Worm (Caenorhabditis elegans): ENCODE results near the gene dcn-1.

dcn-1 gene

DNA sequence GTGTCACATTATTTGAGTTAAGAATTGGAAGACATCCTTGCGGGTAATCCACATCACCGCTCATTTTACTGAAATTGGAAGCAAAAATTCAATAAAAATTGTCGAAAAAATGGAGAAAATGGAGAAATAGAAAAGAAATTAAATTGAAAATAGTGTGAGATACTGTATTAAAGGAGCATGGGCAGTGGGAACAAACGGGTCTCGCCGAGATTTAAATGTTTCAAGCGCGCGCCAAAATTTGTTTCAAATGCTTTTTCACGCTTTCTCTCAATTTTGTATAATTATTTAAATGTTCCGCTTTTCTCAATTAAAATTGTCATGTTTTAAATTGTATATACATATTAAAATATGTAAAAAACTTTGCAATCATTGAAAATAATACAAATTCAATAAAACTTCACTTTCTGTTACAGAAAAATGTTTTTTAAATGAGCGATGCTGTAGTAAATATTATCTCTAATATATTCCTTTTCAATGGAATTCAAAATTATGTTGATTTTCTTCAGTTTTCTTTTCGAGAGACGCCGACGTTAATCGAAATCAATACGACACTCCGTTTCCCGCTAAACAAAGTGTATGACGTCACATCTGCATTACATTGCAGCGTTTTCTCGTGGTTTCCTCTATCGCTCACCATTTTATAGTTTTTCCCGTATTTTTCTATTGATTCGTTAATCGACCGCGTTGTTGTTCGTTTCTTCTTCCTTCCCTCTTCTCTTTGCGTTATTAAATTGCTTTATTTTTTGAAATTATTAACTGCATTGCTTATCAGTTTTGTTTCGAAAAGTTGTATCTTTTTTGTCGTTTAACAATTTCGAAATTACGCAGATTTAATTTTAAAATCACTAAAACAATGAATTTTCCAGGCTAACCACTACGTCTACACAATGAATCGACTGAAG, at the start of gene dcn-1, which contains the start of gene evl-14 (continued):
- TF ChIP-seq hlh-12 (tag; optimal IDR thresholded peaks at IDR 0.05) (no peak), atf-7 (tag; optimal IDR thresholded peaks at IDR 0.05) (peak; percentile 79), ekl-4 (GFP tag; IDR thresholded peaks at IDR 0.05) (no peak), F57A8.1 (GFP tag; optimal IDR thresholded peaks at IDR 0.05) (no peak), F33H1.4 (GFP tag; IDR thresholded peaks at IDR 0.05) (peak; percentile 94), hmg-1.2 (GFP tag; IDR thresholded peaks at IDR 0.05) (peak; percentile 47; the same call in 1 of the 2 replicates), hsf-1 (GFP tag; IDR thresholded peaks at IDR 0.05) (no peak), xnd-1 (tag; optimal IDR thresholded peaks at IDR 0.05) (peak; percentile 80), let-607 (tag; optimal IDR thresholded peaks at IDR 0.05) (peak in 1 of 2 experiments; percentile 20), unc-130 (GFP tag; optimal IDR thresholded peaks at IDR 0.05) (no peak), tbp1 (GFP tag; optimal IDR thresholded peaks at IDR 0.05) (no peak), chd-7 (tag; optimal IDR thresholded peaks at IDR 0.05) (no peak), F22D6.2 (tag; optimal IDR thresholded peaks at IDR 0.05) (no peak), dpl-1 (GFP tag; optimal IDR thresholded peaks at IDR 0.05) (peak; percentile 82), Y53F4B.3 (GFP tag; IDR thresholded peaks at IDR 0.05) (no peak), ceh-91 (GFP tag; IDR thresholded peaks at IDR 0.05) (peak; percentile 84), F10E7.11 (tag; optimal IDR thresholded peaks at IDR 0.05) (no peak), tlf-1 (GFP tag; optimal IDR thresholded peaks at IDR 0.05) (no peak), ceh-27 (GFP tag; optimal IDR thresholded peaks at IDR 0.05) (no peak), ceh-100 (GFP tag; IDR thresholded peaks at IDR 0.05) (no peak), B0019.2 (GFP tag; conservative IDR thresholded peaks at IDR 0.05) (no peak), repo-1 (tag; optimal IDR thresholded peaks at IDR 0.05) (no peak), madf-6 (GFP tag; IDR thresholded peaks at IDR 0.05) (peak; percentile 96), F52B5.7 (tag; optimal IDR thresholded peaks at IDR 0.05) (no peak), snpc-1.3 (tag; optimal IDR thresholded peaks at IDR 0.05; ENCODE audit: insufficient read depth) (peak; percentile 47)

DNA sequence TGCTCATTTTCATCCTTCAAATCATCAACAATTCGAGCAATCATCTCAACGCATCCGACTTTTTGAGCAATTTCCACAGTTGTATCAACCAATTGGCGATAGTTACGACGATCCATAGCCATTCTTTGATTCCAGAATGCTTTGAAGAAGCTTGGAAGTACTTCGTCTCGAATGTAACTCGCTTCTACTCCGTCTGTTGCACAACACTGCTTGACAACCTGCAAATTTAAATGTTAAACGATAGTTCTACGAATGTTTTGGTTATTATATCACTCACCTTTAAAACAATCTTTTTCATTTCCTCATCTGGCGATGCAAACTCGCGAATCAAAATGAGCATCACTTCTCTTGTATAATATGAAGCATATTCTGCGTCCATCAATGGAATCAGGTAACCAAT, 47.8 kb upstream of the dcn-1 start:
- no peak for TF ChIP-seq F55B11.4 (tag; optimal IDR thresholded peaks at IDR 0.05; ENCODE audit: borderline replicate concordance, insufficient read depth)
- TF ChIP-seq F57A8.1 (GFP tag; optimal IDR thresholded peaks at IDR 0.05), result no peak
- TF ChIP-seq ztf-6 (GFP tag; IDR thresholded peaks at IDR 0.05), result no peak

DNA sequence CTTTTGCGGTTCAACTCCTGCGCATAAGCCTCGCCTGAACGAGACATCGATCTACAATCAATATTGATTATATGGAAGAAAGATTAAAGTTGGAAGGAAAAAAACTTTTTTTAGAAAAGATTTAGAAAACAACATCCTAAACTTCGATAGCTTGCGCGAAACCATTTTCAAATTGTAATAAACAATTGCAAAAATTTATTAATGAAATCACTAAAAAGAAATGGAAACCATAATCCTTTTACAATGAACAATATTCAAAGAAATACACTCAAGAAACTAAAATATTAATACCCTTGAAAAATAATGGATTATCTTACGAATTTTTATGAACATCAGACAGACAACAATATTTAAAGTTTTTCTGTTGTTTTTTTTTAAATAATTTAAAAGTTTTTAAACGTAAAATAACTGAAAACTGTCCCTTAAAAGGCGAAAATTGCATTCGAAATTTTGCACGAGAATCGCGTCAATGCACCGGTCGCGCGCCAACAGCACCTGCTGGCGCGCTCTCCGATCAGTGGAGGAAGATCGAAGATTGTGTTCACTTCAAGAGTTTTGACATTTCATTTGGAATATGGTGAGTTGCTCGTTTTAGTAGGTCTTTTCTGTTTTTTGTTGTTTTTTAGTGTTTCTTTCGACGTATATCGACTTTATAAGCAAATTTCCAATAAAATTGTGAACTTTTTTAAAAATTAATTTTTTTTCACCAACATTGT, 44.3 kb upstream of the dcn-1 start, which contains the start of the genes sftb-1 and R10E4.1:
Gene sftb-1 (minus strand): TSS at position 51 of the 716 bp plus-strand sequence.
Gene R10E4.1 (plus strand): TSS at position 524 of the 716 bp plus-strand sequence.
- no peak for TF ChIP-seq fkh-3 (tag; optimal IDR thresholded peaks at IDR 0.05)
- TF ChIP-seq lir-1 (GFP tag; conservative IDR thresholded peaks at IDR 0.05), result no peak
- no peak for TF ChIP-seq ztf-26 (tag; optimal IDR thresholded peaks at IDR 0.05)
- TF ChIP-seq Y53G8AR.9 (GFP tag; conservative IDR thresholded peaks at IDR 0.05), result no peak
- 0 out of 2 replicates have a peak, but pooled peaks have one; percentile 29 for TF ChIP-seq C06A6.2 (GFP tag; conservative IDR thresholded peaks at IDR 0.05)
- no peak for TF ChIP-seq F52B5.7 (tag; optimal IDR thresholded peaks at IDR 0.05)
- TF ChIP-seq ekl-4 (GFP tag; IDR thresholded peaks at IDR 0.05), result no peak
- no peak for TF ChIP-seq tbx-9 (tag; optimal IDR thresholded peaks at IDR 0.05; ENCODE audit: borderline replicate concordance)
- no peak for TF ChIP-seq sea-2 (GFP tag; IDR thresholded peaks at IDR 0.05)
- no peak for TF ChIP-seq madf-10 (tag; optimal IDR thresholded peaks at IDR 0.05)
- no peak for TF ChIP-seq egl-44 (GFP tag; IDR thresholded peaks at IDR 0.05)
- no peak for TF ChIP-seq T26A5.8 (tag; optimal IDR thresholded peaks at IDR 0.05)
- no peak for TF ChIP-seq F57C9.4 (tag; optimal IDR thresholded peaks at IDR 0.05)
- TF ChIP-seq tlf-1 (GFP tag; optimal IDR thresholded peaks at IDR 0.05), result no peak
- TF ChIP-seq Y95B8A.8 (GFP tag; IDR thresholded peaks at IDR 0.05), result no peak
- TF ChIP-seq nhr-27 (tag; optimal IDR thresholded peaks at IDR 0.05), result no peak
- TF ChIP-seq B0261.1 (tag; optimal IDR thresholded peaks at IDR 0.05), result no peak
- TF ChIP-seq F39B2.1 (GFP tag; IDR thresholded peaks at IDR 0.05), result no peak
- TF ChIP-seq pha-4 (tag; optimal IDR thresholded peaks at IDR 0.05), result no peak
- TF ChIP-seq nhr-120 (GFP tag; IDR thresholded peaks at IDR 0.05), result no peak
